Fruit fly (Drosophila melanogaster) whole organism, wandering third instar larva: Measurements from ENCODE around the gene CG16772.

Source experiments
- Abd-B ChIP-seq: fragments of >200 bp; optimal IDR thresholded peaks from 2 replicates; lab custom pipeline; 2017; ENCODE audit warnings: missing biosample characterization, missing genetic modification characterization
- CG32264 ChIP-seq: fragments of 200-800 bp; sonication (Bioruptor generic); optimal IDR thresholded peaks from 2 replicates; lab custom pipeline; 2016; ENCODE audit warnings: missing biosample characterization, missing genetic modification characterization
- CG9705 ChIP-seq: fragments of 200-800 bp; sonication (Bioruptor generic); optimal IDR thresholded peaks from 2 replicates; lab custom pipeline; 2018; ENCODE audit warnings: missing biosample characterization, mild to moderate bottlenecking, missing genetic modification characterization
- CrebA ChIP-seq: fragments of 200-800 bp; sonication (Bioruptor generic); optimal IDR thresholded peaks from 2 replicates; lab custom pipeline; 2016; ENCODE audit warnings: missing biosample characterization, mild to moderate bottlenecking, missing genetic modification characterization, borderline replicate concordance
- HLH106 ChIP-seq: fragments of 200-800 bp; optimal IDR thresholded peaks from 3 replicates; lab custom pipeline; 2019; ENCODE audit warnings: missing biosample characterization, mild to moderate bottlenecking, missing genetic modification characterization, moderate library complexity
- Hnf4 ChIP-seq: fragments of 200-800 bp; sonication (Bioruptor generic); optimal IDR thresholded peaks from 2 replicates; lab custom pipeline; 2016; ENCODE audit warnings: missing biosample characterization, mild to moderate bottlenecking, missing genetic modification characterization
- Hr78 ChIP-seq: fragments of >200 bp; optimal IDR thresholded peaks from 2 replicates; lab custom pipeline; 2017; ENCODE audit warnings: missing biosample characterization, missing genetic modification characterization
- Hr83 ChIP-seq: fragments of 200-300 bp; sonication (Bioruptor generic); optimal IDR thresholded peaks from 2 replicates; lab custom pipeline; 2016; ENCODE audit warnings: missing biosample characterization, mild to moderate bottlenecking, missing genetic modification characterization, moderate library complexity; ENCODE audit not compliant: poor library complexity, severe bottlenecking
- Jra ChIP-seq: sonication (Bioruptor generic); optimal IDR thresholded peaks from 2 replicates; lab custom pipeline; 2016; ENCODE audit warnings: missing biosample characterization, missing genetic modification characterization
- Myc ChIP-seq: fragments of >200 bp; optimal IDR thresholded peaks from 2 replicates; lab custom pipeline; 2017
- N ChIP-seq: fragments of >200 bp; optimal IDR thresholded peaks from 2 replicates; lab custom pipeline; 2018; ENCODE audit warnings: missing biosample characterization, missing external identifiers, missing genetic modification characterization
- Rel ChIP-seq, 2 experiments: fragments of 200-800 bp; sonication (Bioruptor generic) in 1 of 2; optimal IDR thresholded peaks; 2 replicates in 1 of 2; 3 replicates in 1 of 2; lab custom pipeline; 2016 to 2019; ENCODE audit warnings: mild to moderate bottlenecking in 2 of 2, missing biosample characterization in 2 of 2, missing genetic modification characterization in 2 of 2, moderate library complexity in 1 of 2
- Sp1 ChIP-seq: fragments of 200-800 bp; sonication (Bioruptor generic); optimal IDR thresholded peaks from 3 replicates; lab custom pipeline; 2019; ENCODE audit warnings: missing biosample characterization, mild to moderate bottlenecking, missing genetic modification characterization, moderate library complexity
- Vsx2 ChIP-seq: fragments of 200-300, 225-300 bp; sonication (Bioruptor generic); optimal IDR thresholded peaks from 2 replicates; lab custom pipeline; 2018; ENCODE audit warnings: missing biosample characterization, missing genetic modification characterization; ENCODE audit not compliant: partially characterized antibody
- br ChIP-seq: fragments of 200-800 bp; sonication (Bioruptor generic); optimal IDR thresholded peaks from 2 replicates; lab custom pipeline; 2016; ENCODE audit warnings: missing biosample characterization, missing genetic modification characterization
- brk ChIP-seq: fragments of 200-800 bp; sonication (Bioruptor generic); optimal IDR thresholded peaks from 2 replicates; lab custom pipeline; 2016; ENCODE audit warnings: missing biosample characterization, mild to moderate bottlenecking, missing genetic modification characterization
- dl ChIP-seq, 2 experiments: fragments of 175-275, 200-275 bp in 1 of 2; fragments of 200-275 bp in 1 of 2; sonication (Bioruptor generic); optimal IDR thresholded peaks; lab custom pipeline; 2018; ENCODE audit warnings: mild to moderate bottlenecking in 2 of 2, missing biosample characterization in 2 of 2, missing genetic modification characterization in 2 of 2, moderate library complexity in 2 of 2; ENCODE audit not compliant: partially characterized antibody in 2 of 2, insufficient read depth in 1 of 2
- dmrt93B ChIP-seq: fragments of 200-800 bp; sonication (Bioruptor generic); optimal IDR thresholded peaks from 2 replicates; lab custom pipeline; 2018; ENCODE audit warnings: missing biosample characterization, mild to moderate bottlenecking, missing genetic modification characterization
- dsf ChIP-seq: sonication (Bioruptor generic); optimal IDR thresholded peaks from 2 replicates; lab custom pipeline; 2016; ENCODE audit warnings: missing biosample characterization, missing genetic modification characterization, borderline replicate concordance
- ey ChIP-seq: fragments of 200-800 bp; sonication (Bioruptor generic); optimal IDR thresholded peaks from 2 replicates; lab custom pipeline; 2016; ENCODE audit warnings: missing biosample characterization, missing genetic modification characterization
- foxo ChIP-seq, 2 experiments: fragments of 200-800 bp; sonication (Bioruptor generic); optimal IDR thresholded peaks; 2 replicates in 1 of 2; 3 replicates in 1 of 2; lab custom pipeline; 2016 to 2017; ENCODE audit warnings: missing biosample characterization in 2 of 2, missing genetic modification characterization in 2 of 2
- h ChIP-seq: fragments of 200-800 bp; sonication (Bioruptor generic); optimal IDR thresholded peaks from 3 replicates; lab custom pipeline; 2016; ENCODE audit warnings: missing biosample characterization, mild to moderate bottlenecking, missing genetic modification characterization
- jim ChIP-seq: fragments of 175-275, 200-325 bp; sonication (Bioruptor generic); optimal IDR thresholded peaks from 2 replicates; lab custom pipeline; 2016; ENCODE audit warnings: missing biosample characterization, mild to moderate bottlenecking, missing genetic modification characterization
- pan ChIP-seq: fragments of >200 bp; optimal IDR thresholded peaks from 2 replicates; lab custom pipeline; 2017
- psq ChIP-seq: fragments of 200-800 bp; sonication (Bioruptor generic); optimal IDR thresholded peaks from 3 replicates; lab custom pipeline; 2017; ENCODE audit warnings: missing biosample characterization, mild to moderate bottlenecking, missing genetic modification characterization, moderate library complexity
- rgr ChIP-seq: fragments of 200-800 bp; sonication (Bioruptor generic); optimal IDR thresholded peaks from 3 replicates; lab custom pipeline; 2016; ENCODE audit warnings: missing biosample characterization, mild to moderate bottlenecking, missing genetic modification characterization
- sage ChIP-seq: fragments of 200-800 bp; sonication (Bioruptor generic); optimal IDR thresholded peaks from 2 replicates; lab custom pipeline; 2016; ENCODE audit warnings: missing biosample characterization, mild to moderate bottlenecking, missing genetic modification characterization
- sv ChIP-seq: fragments of 200-800 bp; sonication (Bioruptor generic); optimal IDR thresholded peaks from 3 replicates; lab custom pipeline; 2016; ENCODE audit warnings: missing biosample characterization, missing genetic modification characterization
- tai ChIP-seq: sonication (Bioruptor generic); optimal IDR thresholded peaks from 2 replicates; lab custom pipeline; 2016; ENCODE audit warnings: missing biosample characterization, missing genetic modification characterization
- usp ChIP-seq: fragments of >200 bp; optimal IDR thresholded peaks from 2 replicates; lab custom pipeline; 2017; ENCODE audit warnings: missing biosample characterization, missing genetic modification characterization
- woc ChIP-seq: sonication (Bioruptor generic); optimal IDR thresholded peaks from 2 replicates; lab custom pipeline; 2016; ENCODE audit warnings: missing biosample characterization, mild to moderate bottlenecking, missing genetic modification characterization

Gene CG16772

dm6 chr2L:19963836-19964235, 1.4 kb downstream of the CG16772 start, which contains the start of gene CG10680:
Gene CG10680 (plus strand): TSS chr2L:19964136.
- no peak for TF ChIP-seq CrebA (GFP tag; lab: Kevin White, UChicago)
- TF ChIP-seq dmrt93B = no peak
- no peak for TF ChIP-seq h (GFP tag; lab: Kevin White, UChicago)
- TF ChIP-seq woc (GFP tag; lab: Kevin White, UChicago) = no peak
- TF ChIP-seq pan (lab: Kevin White, UChicago) = no peak
- no peak for TF ChIP-seq Hr83 (GFP tag; lab: Kevin White, UChicago)
- TF ChIP-seq usp (GFP tag; lab: Kevin White, UChicago) = no peak
- no peak for TF ChIP-seq dsf (GFP tag; lab: Kevin White, UChicago)
- TF ChIP-seq brk (GFP tag; lab: Kevin White, UChicago) = no peak
- no peak for TF ChIP-seq Sp1 (GFP tag; lab: Kevin White, UChicago)
- no peak for TF ChIP-seq ey
- TF ChIP-seq psq (GFP tag; lab: Kevin White, UChicago) = no peak
- no peak for TF ChIP-seq rgr (GFP tag; lab: Kevin White, UChicago)
- TF ChIP-seq Vsx2 = no peak

- no peak for TF ChIP-seq Hr78 (GFP tag; lab: Kevin White, UChicago)
- no peak for TF ChIP-seq dsf (GFP tag; lab: Kevin White, UChicago)
- no peak for TF ChIP-seq foxo (GFP tag; optimal IDR thresholded peaks at IDR 0.05; lab: Kevin White, UChicago)
- TF ChIP-seq Abd-B = no peak
- no peak for TF ChIP-seq CG32264 (GFP tag; lab: Kevin White, UChicago)
- no peak for TF ChIP-seq br (GFP tag; lab: Kevin White, UChicago)
- TF ChIP-seq Rel (GFP tag; optimal IDR thresholded peaks at IDR 0.05; lab: Kevin White, UChicago) = no peak
- no peak for TF ChIP-seq Rel (tag; optimal IDR thresholded peaks at IDR 0.05; lab: Kevin White, UChicago)
- TF ChIP-seq psq (GFP tag; lab: Kevin White, UChicago) = no peak
- TF ChIP-seq CrebA (GFP tag; lab: Kevin White, UChicago) = no peak
- TF ChIP-seq sage (GFP tag; lab: Kevin White, UChicago) = no peak
- TF ChIP-seq pan (lab: Kevin White, UChicago) = no peak
- no peak for TF ChIP-seq h (GFP tag; lab: Kevin White, UChicago)
- TF ChIP-seq, all 38 proteins: peak for 0
Measured at dm6 chr2L:19966410-19966809, 3.9 kb downstream of the CG16772 start, which contains the start of gene OS9. Gene OS9 (minus strand): TSS chr2L:19966510.

DNA sequence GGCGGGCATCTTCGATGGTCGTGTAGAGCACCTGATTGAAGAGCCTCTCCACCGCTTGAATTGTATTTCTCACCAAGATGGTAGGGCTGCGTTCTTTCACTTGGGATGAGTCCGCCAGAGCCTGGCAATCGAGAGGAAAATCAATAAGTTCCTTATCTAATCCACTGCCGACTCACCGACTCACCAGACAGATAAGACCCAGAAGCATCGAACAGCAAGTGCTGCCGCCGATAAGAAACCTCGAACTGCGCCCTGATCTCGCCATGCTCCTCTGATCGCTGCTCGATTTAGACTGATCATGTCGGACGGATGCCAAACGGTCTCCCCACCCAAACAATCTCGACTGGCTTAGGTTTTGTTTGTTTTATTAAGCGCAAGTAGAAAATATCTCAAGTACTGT, 4.9 kb downstream of the CG16772 start, which contains the start of gene Hf:
TSS of gene Hf (minus strand) at position 296 of the 400 bp plus-strand sequence.
- TF ChIP-seq Hr83 (GFP tag; lab: Kevin White, UChicago) (no peak), dsf (GFP tag; lab: Kevin White, UChicago) (no peak), brk (GFP tag; lab: Kevin White, UChicago) (no peak), jim (GFP tag; lab: Kevin White, UChicago) (no peak), Myc (lab: Kevin White, UChicago) (no peak), sv (no peak), CG32264 (GFP tag; lab: Kevin White, UChicago) (no peak), N (GFP tag; lab: Kevin White, UChicago) (no peak), tai (GFP tag; lab: Kevin White, UChicago) (no peak), dl (GFP tag; optimal IDR thresholded peaks at IDR 0.05; lab: Kevin White, UChicago; ENCODE audit: insufficient read depth in 1 of 2, partially characterized antibody in 2 of 2) (no peak), rgr (GFP tag; lab: Kevin White, UChicago) (no peak), CG9705 (GFP tag; lab: Kevin White, UChicago) (no peak), CrebA (GFP tag; lab: Kevin White, UChicago) (no peak), Jra (GFP tag; lab: Kevin White, UChicago) (no peak), usp (GFP tag; lab: Kevin White, UChicago) (no peak), Hnf4 (GFP tag; lab: Kevin White, UChicago) (no peak), psq (GFP tag; lab: Kevin White, UChicago) (no peak), HLH106 (tag; lab: Kevin White, UChicago) (no peak), Abd-B (no peak), h (GFP tag; lab: Kevin White, UChicago) (no peak)
